Fruit fly (Drosophila melanogaster) whole organism, adult: Measurements from ENCODE around the gene CG4080.

Experiments used
- CG11617 ChIP-seq: fragments of 200-800 bp; sonication (Bioruptor generic); optimal IDR thresholded peaks from 2 replicates; lab custom pipeline; 2017; ENCODE audit warnings: mild to moderate bottlenecking, missing biosample characterization, missing genetic modification reagents, missing genetic modification characterization
- CG12768 ChIP-seq: fragments of 200-800 bp; sonication (Bioruptor generic); optimal IDR thresholded peaks from 2 replicates; lab custom pipeline; 2017; ENCODE audit warnings: missing biosample characterization, missing genetic modification characterization, mild to moderate bottlenecking, moderate library complexity, missing genetic modification reagents
- CG14711 ChIP-seq: fragments of 200-800 bp; sonication (Bioruptor generic); optimal IDR thresholded peaks from 2 replicates; lab custom pipeline; 2018; ENCODE audit warnings: missing biosample characterization, mild to moderate bottlenecking, missing genetic modification characterization, moderate library complexity
- CG1620 ChIP-seq: fragments of 200-800 bp; sonication (Bioruptor generic); optimal IDR thresholded peaks from 2 replicates; lab custom pipeline; 2016; ENCODE audit warnings: missing biosample characterization, missing genetic modification characterization
- CG33017 ChIP-seq: fragments of 200-800 bp; sonication (Bioruptor generic); optimal IDR thresholded peaks from 2 replicates; lab custom pipeline; 2018; ENCODE audit warnings: missing biosample characterization, mild to moderate bottlenecking, missing genetic modification characterization, moderate library complexity
- CG5204 ChIP-seq: fragments of 200-800 bp; sonication (Bioruptor generic); optimal IDR thresholded peaks from 2 replicates; lab custom pipeline; 2016; ENCODE audit warnings: missing biosample characterization, missing genetic modification characterization
- Clk ChIP-seq: fragments of 200-800 bp; sonication (Bioruptor generic); optimal IDR thresholded peaks from 2 replicates; lab custom pipeline; 2017; ENCODE audit warnings: missing biosample characterization, missing genetic modification characterization
- Crg-1 ChIP-seq: fragments of 200-800 bp; sonication (Bioruptor generic); optimal IDR thresholded peaks from 2 replicates; lab custom pipeline; 2016; ENCODE audit warnings: missing biosample characterization, missing genetic modification characterization
- Hr96 ChIP-seq: fragments of 200-800 bp; sonication (Bioruptor generic); optimal IDR thresholded peaks from 2 replicates; lab custom pipeline; 2016; ENCODE audit warnings: missing biosample characterization, missing genetic modification characterization
- cic ChIP-seq: fragments of 200-800 bp; sonication (Bioruptor generic); optimal IDR thresholded peaks from 2 replicates; lab custom pipeline; 2017; ENCODE audit warnings: missing biosample characterization, mild to moderate bottlenecking, missing genetic modification characterization, moderate library complexity
- kay ChIP-seq: fragments of 200-800 bp; sonication (Bioruptor generic); peaks from one replicate; lab custom pipeline; 2016; ENCODE audit warnings: missing biosample characterization, missing genetic modification characterization, borderline replicate concordance
- ovo ChIP-seq: fragments of 200-800 bp; sonication (Bioruptor generic); optimal IDR thresholded peaks from 2 replicates; lab custom pipeline; 2016; ENCODE audit warnings: missing biosample characterization, missing genetic modification characterization
- pad ChIP-seq: fragments of 200-800 bp; sonication (Bioruptor generic); optimal IDR thresholded peaks from 3 replicates; lab custom pipeline; 2017; ENCODE audit warnings: missing biosample characterization, missing genetic modification characterization, mild to moderate bottlenecking, moderate library complexity, missing genetic modification reagents
- toe ChIP-seq: fragments of 200-800 bp; sonication (Bioruptor generic); optimal IDR thresholded peaks from 2 replicates; lab custom pipeline; 2016; ENCODE audit warnings: missing biosample characterization, missing genetic modification characterization

DNA sequence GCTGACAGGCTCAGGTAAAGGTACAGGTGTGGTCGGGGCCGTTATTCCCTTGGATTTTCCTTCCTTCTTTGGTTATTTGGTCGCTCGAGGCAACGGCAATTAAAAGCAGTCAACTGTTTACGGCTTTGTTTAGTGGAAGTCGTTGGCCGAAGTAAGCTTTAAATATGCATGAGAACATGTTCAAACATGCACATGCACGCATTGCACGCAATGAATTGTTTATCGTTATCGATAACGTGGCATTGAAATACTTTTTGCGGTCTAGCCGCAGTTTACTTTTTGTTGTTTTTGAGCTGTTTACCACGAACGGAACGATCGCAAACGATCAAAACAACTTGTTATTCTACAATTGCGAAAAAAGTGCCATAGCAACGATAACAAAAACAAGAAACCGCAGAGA is 22.6 kb upstream of the CG4080 start:
- TF ChIP-seq CG12768 (no peak), cic (GFP tag; lab: Kevin White, UChicago) (peak; percentile 32), Clk (GFP tag; lab: Kevin White, UChicago) (no peak), CG1620 (GFP tag; lab: Kevin White, UChicago) (no peak), CG11617 (no peak), CG5204 (GFP tag; lab: Kevin White, UChicago) (no peak), pad (GFP tag; lab: Kevin White, UChicago) (no peak), CG14711 (no peak), Crg-1 (GFP tag; lab: Kevin White, UChicago) (no peak), toe (GFP tag; lab: Kevin White, UChicago) (no peak), ovo (GFP tag; lab: Kevin White, UChicago) (peak; percentile 26), kay (GFP tag; lab: Kevin White, UChicago) (no peak), Hr96 (GFP tag; lab: Kevin White, UChicago) (no peak), CG33017 (tag; lab: Kevin White, UChicago) (no peak)
